Worm (Caenorhabditis elegans) whole organism, L4 larva: ENCODE results near the gene sri-67.
A peak's percentile ranks its signal among the peaks of the same experiment; 100 is the strongest.

ENCODE experiments used
- D1046.2 ChIP-seq: fragments of 200-800 bp; sonication (Bioruptor generic); IDR thresholded peaks from 2 replicates; pipeline ENCODE4 v1.3.6; 2022; ENCODE audit warnings: missing genetic modification characterization, missing compliant biosample characterization
- F26F4.8 ChIP-seq: fragments of 200-800 bp; sonication (Bioruptor generic); conservative IDR thresholded peaks from 2 replicates; pipeline ENCODE4 v1.3.6; 2022; ENCODE audit warnings: missing genetic modification characterization, missing compliant biosample characterization
- F37D6.2 ChIP-seq: sonication (generic microtip); optimal IDR thresholded peaks from 2 replicates; lab custom pipeline; 2016; ENCODE audit warnings: mild to moderate bottlenecking, missing genetic modification characterization, missing compliant biosample characterization
- F44E2.7 ChIP-seq: fragments of 200-800 bp; sonication (Bioruptor generic); IDR thresholded peaks from 2 replicates; pipeline ENCODE4 v2.1.2; 2022; ENCODE audit warnings: missing genetic modification characterization, missing compliant biosample characterization
- T20F7.1 ChIP-seq: fragments of 200-800 bp; sonication (Bioruptor generic); optimal IDR thresholded peaks from 2 replicates; lab custom pipeline; 2018; ENCODE audit warnings: mild to moderate bottlenecking, missing genetic modification characterization, missing compliant biosample characterization
- Y105C5A.15 ChIP-seq: fragments of 200-800 bp; sonication (Bioruptor generic); IDR thresholded peaks from 2 replicates; pipeline ENCODE4 v1.3.6; 2022; ENCODE audit warnings: missing genetic modification characterization, missing compliant biosample characterization
- Y48G9A.11 ChIP-seq: fragments of 200-800 bp; sonication (Bioruptor generic); IDR thresholded peaks from 2 replicates; pipeline ENCODE4 v1.3.6; 2022; ENCODE audit warnings: missing genetic modification reagents, missing genetic modification characterization, missing compliant biosample characterization
- Y5F2A.4 ChIP-seq: fragments of 200-800 bp; sonication (Bioruptor generic); optimal IDR thresholded peaks from 2 replicates; lab custom pipeline; 2018; ENCODE audit warnings: mild to moderate bottlenecking, missing genetic modification characterization, missing compliant biosample characterization
- Y75B8A.6 ChIP-seq: fragments of 200-800 bp; sonication (Bioruptor generic); IDR thresholded peaks from 2 replicates; pipeline ENCODE4 v1.3.6; 2022; ENCODE audit warnings: missing genetic modification reagents, missing genetic modification characterization, missing compliant biosample characterization
- ZK337.2 ChIP-seq: fragments of 200-800 bp; sonication (Bioruptor generic); IDR thresholded peaks from 2 replicates; pipeline ENCODE4 v1.3.6; 2022; ENCODE audit warnings: missing genetic modification reagents, missing genetic modification characterization, missing compliant biosample characterization
- aha-1 ChIP-seq: fragments of 150-350 bp; peaks from one replicate; lab custom pipeline; 2014; ENCODE audit warnings: missing biosample characterization, missing genetic modification characterization
- ceh-20 ChIP-seq: fragments of 200-800 bp; sonication (Bioruptor generic); IDR thresholded peaks from 2 replicates; pipeline ENCODE4 v1.3.6; 2022; ENCODE audit warnings: missing genetic modification reagents, missing genetic modification characterization, missing compliant biosample characterization
- ceh-28 ChIP-seq: fragments of 150-350 bp; optimal IDR thresholded peaks from 2 replicates; lab custom pipeline; 2014; ENCODE audit warnings: missing biosample characterization, missing genetic modification reagents, missing genetic modification characterization
- ceh-62 ChIP-seq: sonication (generic microtip); optimal IDR thresholded peaks from 2 replicates; lab custom pipeline; 2017; ENCODE audit warnings: missing biosample characterization, missing genetic modification characterization
- ceh-82 ChIP-seq: sonication (generic microtip); optimal IDR thresholded peaks from 2 replicates; lab custom pipeline; 2017; ENCODE audit warnings: missing biosample characterization, missing genetic modification characterization
- cey-2 ChIP-seq: sonication (generic microtip); optimal IDR thresholded peaks from 3 replicates; lab custom pipeline; 2017; ENCODE audit warnings: missing genetic modification characterization, mild to moderate bottlenecking, missing compliant biosample characterization, antibody characterized with exemption, borderline replicate concordance; ENCODE audit not compliant: insufficient read depth
- daf-16 ChIP-seq, 3 experiments: sonication (generic microtip); optimal IDR thresholded peaks; 2 replicates each; lab custom pipeline; 2016 to 2017; ENCODE audit warnings: missing genetic modification characterization in 3 of 3, missing genetic modification reagents in 3 of 3, mild to moderate bottlenecking in 2 of 3, missing compliant biosample characterization in 2 of 3, missing biosample characterization in 1 of 3, moderate library complexity in 1 of 3
- dmd-6 ChIP-seq: fragments of 200-800 bp; sonication (Bioruptor generic); IDR thresholded peaks from 2 replicates; pipeline ENCODE4 v1.3.6; 2022; ENCODE audit warnings: missing genetic modification reagents, missing genetic modification characterization, missing compliant biosample characterization
- dmd-8 ChIP-seq: fragments of 200-800 bp; sonication (Bioruptor generic); IDR thresholded peaks from 2 replicates; pipeline ENCODE4 v1.3.6; 2022; ENCODE audit warnings: missing genetic modification characterization, missing compliant biosample characterization
- egl-27 ChIP-seq: sonication (generic microtip); optimal IDR thresholded peaks from 3 replicates; lab custom pipeline; 2017; ENCODE audit warnings: missing biosample characterization, missing genetic modification reagents, missing genetic modification characterization
- gei-8 ChIP-seq: fragments of 200-800 bp; sonication (Bioruptor generic); optimal IDR thresholded peaks from 2 replicates; lab custom pipeline; 2018; ENCODE audit warnings: mild to moderate bottlenecking, missing genetic modification characterization, missing compliant biosample characterization
- hmg-1.1 ChIP-seq: fragments of 200-800 bp; sonication (Bioruptor generic); IDR thresholded peaks from 2 replicates; pipeline ENCODE4 v1.3.6; 2022; ENCODE audit warnings: missing genetic modification reagents, missing genetic modification characterization, missing compliant biosample characterization
- lin-1 ChIP-seq: fragments of 200-800 bp; sonication (Bioruptor generic); IDR thresholded peaks from 2 replicates; pipeline ENCODE4 v1.3.6; 2022; ENCODE audit warnings: missing genetic modification reagents, missing genetic modification characterization, missing compliant biosample characterization
- lin-29 ChIP-seq: fragments of 200-800 bp; sonication (Bioruptor generic); IDR thresholded peaks from 2 replicates; pipeline ENCODE4 v1.3.6; 2022; ENCODE audit warnings: missing genetic modification reagents, missing genetic modification characterization, missing compliant biosample characterization
- lin-39 ChIP-seq: fragments of 150-350 bp; optimal IDR thresholded peaks from 2 replicates; lab custom pipeline; 2014; ENCODE audit warnings: missing biosample characterization, missing genetic modification reagents, missing genetic modification characterization
- mdt-29 ChIP-seq: fragments of 200-800 bp; sonication (Bioruptor generic); IDR thresholded peaks from 2 replicates; pipeline ENCODE4 v1.3.6; 2022; ENCODE audit warnings: missing genetic modification reagents, missing genetic modification characterization, missing compliant biosample characterization
- mep-1 ChIP-seq: fragments of 150-350 bp; sonication (generic microtip); optimal IDR thresholded peaks from 3 replicates; lab custom pipeline; 2014; ENCODE audit warnings: missing biosample characterization, missing genetic modification characterization
- mes-2 ChIP-seq: sonication (generic microtip); optimal IDR thresholded peaks from 2 replicates; lab custom pipeline; 2016; ENCODE audit warnings: missing genotype, mild to moderate bottlenecking, missing genetic modification characterization, missing compliant biosample characterization; ENCODE audit not compliant: poor library complexity, severe bottlenecking
- nhr-10 ChIP-seq: fragments of 150-350 bp; optimal IDR thresholded peaks from 2 replicates; lab custom pipeline; 2014; ENCODE audit warnings: missing biosample characterization, missing genetic modification characterization
- nhr-102 ChIP-seq: sonication (generic microtip); optimal IDR thresholded peaks from 2 replicates; lab custom pipeline; 2016; ENCODE audit warnings: mild to moderate bottlenecking, missing genetic modification characterization, moderate library complexity, missing compliant biosample characterization
- nhr-25 ChIP-seq: sonication (generic microtip); optimal IDR thresholded peaks from 2 replicates; lab custom pipeline; 2017; ENCODE audit warnings: missing genetic modification characterization, mild to moderate bottlenecking, missing compliant biosample characterization, antibody characterized with exemption, moderate library complexity, borderline replicate concordance; ENCODE audit not compliant: insufficient read depth
- nhr-6 ChIP-seq: fragments of 150-350 bp; optimal IDR thresholded peaks from 2 replicates; lab custom pipeline; 2014; ENCODE audit warnings: missing biosample characterization, missing genetic modification characterization
- php-3 ChIP-seq: fragments of 200-800 bp; sonication (Bioruptor generic); IDR thresholded peaks from 2 replicates; pipeline ENCODE4 v1.3.6; 2022; ENCODE audit warnings: missing genetic modification reagents, missing genetic modification characterization, missing compliant biosample characterization
- pqm-1 ChIP-seq: sonication (generic microtip); optimal IDR thresholded peaks from 2 replicates; lab custom pipeline; 2017; ENCODE audit warnings: missing biosample characterization, missing genetic modification characterization
- rbr-2 ChIP-seq: sonication (generic microtip); optimal IDR thresholded peaks from 2 replicates; lab custom pipeline; 2016; ENCODE audit warnings: missing genotype, missing genetic modification characterization, missing compliant biosample characterization
- set-16 ChIP-seq: fragments of 200-800 bp; sonication (Bioruptor generic); IDR thresholded peaks from 2 replicates; pipeline ENCODE4 v1.3.6; 2022; ENCODE audit warnings: missing genetic modification reagents, missing genetic modification characterization, missing compliant biosample characterization
- spr-1 ChIP-seq: sonication (generic microtip); optimal IDR thresholded peaks from 2 replicates; lab custom pipeline; 2016; ENCODE audit warnings: mild to moderate bottlenecking, missing genetic modification characterization, missing compliant biosample characterization
- spr-3 ChIP-seq: fragments of 200-800 bp; sonication (Bioruptor generic); optimal IDR thresholded peaks from 2 replicates; lab custom pipeline; 2018; ENCODE audit warnings: mild to moderate bottlenecking, missing genetic modification characterization, missing compliant biosample characterization
- unc-39 ChIP-seq: sonication (generic microtip); optimal IDR thresholded peaks from 2 replicates; lab custom pipeline; 2017; ENCODE audit warnings: missing biosample characterization, missing genetic modification characterization
- unc-62 ChIP-seq, 3 experiments: fragments of 150-350 bp in 1 of 3; sonication (generic microtip); optimal IDR thresholded peaks in 2 of 3; peaks in 1 of 3; 1 replicate in 1 of 3; 2 replicates in 2 of 3; lab custom pipeline; 2014 to 2017; ENCODE audit warnings: missing biosample characterization in 3 of 3, missing genetic modification characterization in 3 of 3, missing genetic modification reagents in 3 of 3, missing genotype in 1 of 3
- zag-1 ChIP-seq: fragments of 150-350 bp; optimal IDR thresholded peaks from 2 replicates; lab custom pipeline; 2014; ENCODE audit warnings: missing biosample characterization, missing genetic modification characterization

Gene sri-67

DNA sequence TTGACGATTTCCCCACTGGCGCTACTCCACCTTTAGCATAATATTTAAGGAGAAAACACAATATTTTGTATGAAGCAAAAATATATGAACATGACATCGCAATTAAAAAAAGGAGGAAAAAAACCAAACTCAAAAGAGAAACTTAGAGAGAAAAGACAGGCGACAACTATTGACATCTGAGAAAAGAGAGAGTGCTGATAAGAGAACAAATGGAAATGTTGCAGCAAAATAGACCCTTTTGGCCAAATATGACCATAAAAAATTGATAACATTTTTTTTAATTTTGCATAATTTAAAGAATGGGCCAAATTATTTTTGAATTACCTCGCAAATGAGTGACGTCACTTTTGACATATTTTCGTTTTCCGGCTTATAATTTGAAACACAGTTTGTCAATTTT is 6.9 kb downstream of the sri-67 start:
- TF ChIP-seq pqm-1 (tag; lab: Kevin White, UChicago): peak; percentile 77
- no peak for TF ChIP-seq unc-39 (tag; lab: Kevin White, UChicago)
- TF ChIP-seq daf-16 (GFP tag; optimal IDR thresholded peaks at IDR 0.05; lab: Kevin White, UChicago): no peak
- peak; percentile 64 for TF ChIP-seq daf-16 (tag; optimal IDR thresholded peaks at IDR 0.05; lab: Kevin White, UChicago)
- TF ChIP-seq cey-2 (tag; lab: Kevin White, UChicago): no peak
- TF ChIP-seq nhr-102 (tag; lab: Kevin White, UChicago): no peak
- peak in 1 of 2 experiments; percentile 27 for TF ChIP-seq unc-62 (GFP tag; optimal IDR thresholded peaks at IDR 0.05 in 1 of 2; lab: Kevin White, UChicago)
- no peak for TF ChIP-seq unc-62 (tag; optimal IDR thresholded peaks at IDR 0.05; lab: Kevin White, UChicago)

DNA sequence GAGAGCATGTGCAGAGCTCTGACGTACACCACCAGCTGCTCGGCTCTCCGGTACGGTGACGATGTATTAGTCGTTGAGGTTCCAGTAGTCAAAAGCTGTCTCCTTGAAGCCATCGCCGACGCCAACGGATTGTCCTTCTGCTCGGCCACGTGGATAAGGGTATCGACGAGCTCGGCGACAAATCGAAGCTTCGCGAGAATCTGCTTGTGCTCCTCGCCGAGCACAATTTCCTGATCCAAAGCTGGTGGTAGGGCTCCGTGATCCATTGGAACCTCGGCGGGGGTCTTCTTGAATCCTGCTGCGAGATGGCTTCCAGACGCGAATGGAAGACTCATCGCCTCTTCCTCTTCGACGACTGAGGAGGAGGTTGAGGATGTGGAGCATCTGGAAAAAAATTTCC is 9.7 kb downstream of the sri-67 start:
- peak; percentile 83 for TF ChIP-seq set-16
- TF ChIP-seq spr-1 (tag; lab: Kevin White, UChicago): no peak
- no peak for TF ChIP-seq lin-39
- no peak for TF ChIP-seq php-3 (GFP tag; lab: Robert Waterston, UW)
- TF ChIP-seq nhr-102 (tag; lab: Kevin White, UChicago): no peak
- 0 out of 2 replicates have a peak, but pooled peaks have one; percentile 10 for TF ChIP-seq hmg-1.1 (GFP tag; lab: Robert Waterston, UW)
- TF ChIP-seq zag-1 (tag; lab: Kevin White, UChicago): no peak
- no peak for TF ChIP-seq F26F4.8 (GFP tag; lab: Robert Waterston, UW)
- no peak for TF ChIP-seq mep-1 (tag; lab: Kevin White, UChicago)
- TF ChIP-seq T20F7.1: no peak
- TF ChIP-seq Y75B8A.6 (GFP tag; lab: Robert Waterston, UW): no peak
- TF ChIP-seq ZK337.2: no peak
- TF ChIP-seq lin-1 (GFP tag; lab: Robert Waterston, UW): no peak
- TF ChIP-seq ceh-62 (tag; lab: Kevin White, UChicago): no peak
- TF ChIP-seq D1046.2 (GFP tag; lab: Robert Waterston, UW): no peak
- TF ChIP-seq nhr-25 (tag; lab: Kevin White, UChicago): no peak

DNA sequence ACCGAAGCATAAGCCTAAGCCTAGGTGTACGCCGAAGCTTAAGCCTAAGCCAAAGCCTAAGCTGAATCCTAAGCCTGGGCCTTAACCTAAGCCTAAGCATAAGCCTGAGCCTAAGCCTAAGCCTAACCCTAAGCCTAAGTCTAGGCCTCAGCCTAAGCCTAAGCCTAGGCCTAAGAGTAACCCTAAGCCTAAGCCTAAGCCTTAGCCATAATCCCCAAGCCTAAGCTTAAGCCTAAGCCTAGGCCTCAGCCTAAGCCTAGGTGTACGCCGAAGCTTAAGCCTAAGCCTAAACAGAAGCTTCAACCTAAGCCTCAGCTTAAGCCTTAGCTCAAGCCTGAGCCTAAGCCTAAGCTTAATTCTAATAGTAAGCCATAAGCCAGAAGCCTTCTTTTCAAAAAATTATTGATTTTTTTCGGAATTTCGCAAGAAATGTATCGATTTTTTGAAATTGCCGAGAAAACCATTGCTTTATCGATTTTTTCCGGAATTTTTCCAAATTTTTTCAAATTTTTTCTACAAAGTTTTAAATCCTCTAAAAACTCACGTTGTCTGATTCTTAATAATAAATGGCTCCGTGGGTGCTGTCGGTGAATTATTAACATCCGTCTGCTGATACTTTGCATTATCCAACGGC is 10.5 kb downstream of the sri-67 start:
- no peak for TF ChIP-seq Y48G9A.11 (GFP tag; lab: Robert Waterston, UW)
- TF ChIP-seq mes-2: no peak
- TF ChIP-seq ceh-82 (tag; lab: Kevin White, UChicago): no peak
- 0 out of 2 replicates have a peak, but pooled peaks have one; percentile 44 for TF ChIP-seq dmd-8 (GFP tag; lab: Robert Waterston, UW)
- no peak for TF ChIP-seq mdt-29 (GFP tag; lab: Robert Waterston, UW)
- TF ChIP-seq php-3 (GFP tag; lab: Robert Waterston, UW): 0 out of 2 replicates have a peak, but pooled peaks have one; percentile 14
- no peak for TF ChIP-seq lin-1 (GFP tag; lab: Robert Waterston, UW)
- TF ChIP-seq F37D6.2 (tag; lab: Kevin White, UChicago): no peak
- TF ChIP-seq nhr-6 (tag; lab: Kevin White, UChicago): no peak
- peak in 1 of 2 experiments; percentile 70 for TF ChIP-seq unc-62 (GFP tag; optimal IDR thresholded peaks at IDR 0.05 in 1 of 2; lab: Kevin White, UChicago)
- TF ChIP-seq unc-62 (tag; optimal IDR thresholded peaks at IDR 0.05; lab: Kevin White, UChicago): no peak
- TF ChIP-seq rbr-2 (tag; lab: Kevin White, UChicago): no peak
- TF ChIP-seq egl-27 (tag; lab: Kevin White, UChicago): no peak
- TF ChIP-seq Y105C5A.15: no peak
- TF ChIP-seq nhr-25 (tag; lab: Kevin White, UChicago): no peak
- TF ChIP-seq dmd-6 (GFP tag; lab: Robert Waterston, UW): no peak
- TF ChIP-seq spr-3: no peak
- no peak for TF ChIP-seq Y5F2A.4 (GFP tag; lab: Kevin White, UChicago)
- TF ChIP-seq ceh-20 (GFP tag; lab: Robert Waterston, UW): no peak
- TF ChIP-seq ceh-28: peak; percentile 83
- peak; percentile 79; the same call in 1 of the 2 replicates for TF ChIP-seq F44E2.7 (GFP tag; lab: Robert Waterston, UW)
- TF ChIP-seq gei-8 (GFP tag; lab: Kevin White, UChicago): no peak
- TF ChIP-seq lin-39: no peak
- TF ChIP-seq lin-29 (GFP tag; lab: Robert Waterston, UW): no peak
- no peak for TF ChIP-seq aha-1 (tag; lab: Kevin White, UChicago)
- TF ChIP-seq nhr-10 (tag; lab: Kevin White, UChicago): no peak
